Worm (Caenorhabditis elegans) whole organism, L4 larva: ENCODE measurements around the gene ubc-8.
"Not testable (repeated sequence)": the region's sequence is repeated elsewhere in the genome, so short reads cannot be mapped to it uniquely, and the experiment has no call there.

Source experiments
- F37D6.2 ChIP-seq: sonication (generic microtip); optimal IDR thresholded peaks from 2 replicates; lab custom pipeline; 2016; ENCODE audit warnings: mild to moderate bottlenecking, missing genetic modification characterization, missing compliant biosample characterization
- T20F7.1 ChIP-seq: fragments of 200-800 bp; sonication (Bioruptor generic); optimal IDR thresholded peaks from 2 replicates; lab custom pipeline; 2018; ENCODE audit warnings: mild to moderate bottlenecking, missing genetic modification characterization, missing compliant biosample characterization
- T26A8.4 ChIP-seq: fragments of 200-800 bp; sonication (Bioruptor generic); IDR thresholded peaks from 2 replicates; pipeline ENCODE4 v1.3.6; 2022; ENCODE audit warnings: missing genetic modification characterization, missing compliant biosample characterization
- arid-1 ChIP-seq: fragments of 200-800 bp; sonication (Bioruptor generic); conservative IDR thresholded peaks from 2 replicates; pipeline ENCODE4 v1.3.6; 2022; ENCODE audit warnings: missing genetic modification reagents, missing genetic modification characterization, missing compliant biosample characterization
- attf-4 ChIP-seq: sonication (generic microtip); optimal IDR thresholded peaks from 3 replicates; lab custom pipeline; 2017; ENCODE audit warnings: missing biosample characterization, missing genetic modification characterization
- ceh-20 ChIP-seq: fragments of 200-800 bp; sonication (Bioruptor generic); IDR thresholded peaks from 2 replicates; pipeline ENCODE4 v1.3.6; 2022; ENCODE audit warnings: missing genetic modification reagents, missing genetic modification characterization, missing compliant biosample characterization
- ceh-28 ChIP-seq: fragments of 150-350 bp; optimal IDR thresholded peaks from 2 replicates; lab custom pipeline; 2014; ENCODE audit warnings: missing biosample characterization, missing genetic modification reagents, missing genetic modification characterization
- ceh-32 ChIP-seq: sonication (generic microtip); optimal IDR thresholded peaks from 2 replicates; lab custom pipeline; 2016; ENCODE audit warnings: mild to moderate bottlenecking, missing genetic modification characterization, missing compliant biosample characterization; ENCODE audit not compliant: poor library complexity
- ces-1 ChIP-seq: fragments of 150-350 bp; sonication (generic microtip); optimal IDR thresholded peaks from 4 replicates; lab custom pipeline; 2014; ENCODE audit warnings: missing biosample characterization, missing genetic modification reagents, missing genetic modification characterization
- ctbp-1 ChIP-seq: fragments of 200-800 bp; sonication (Bioruptor generic); IDR thresholded peaks from 2 replicates; pipeline ENCODE4 v1.3.6; 2022; ENCODE audit warnings: missing genetic modification reagents, missing genetic modification characterization, missing compliant biosample characterization
- daf-16 ChIP-seq, 3 experiments: sonication (generic microtip); optimal IDR thresholded peaks; 2 replicates each; lab custom pipeline; 2016 to 2017; ENCODE audit warnings: missing genetic modification characterization in 3 of 3, missing genetic modification reagents in 3 of 3, mild to moderate bottlenecking in 2 of 3, missing compliant biosample characterization in 2 of 3, missing biosample characterization in 1 of 3, moderate library complexity in 1 of 3
- dve-1 ChIP-seq: sonication (generic microtip); optimal IDR thresholded peaks from 2 replicates; lab custom pipeline; 2017; ENCODE audit warnings: antibody characterized with exemption, mild to moderate bottlenecking, missing genetic modification characterization, missing compliant biosample characterization; ENCODE audit not compliant: insufficient read depth
- gei-8 ChIP-seq: fragments of 200-800 bp; sonication (Bioruptor generic); optimal IDR thresholded peaks from 2 replicates; lab custom pipeline; 2018; ENCODE audit warnings: mild to moderate bottlenecking, missing genetic modification characterization, missing compliant biosample characterization
- hif-1 ChIP-seq, 2 experiments: sonication (generic microtip); optimal IDR thresholded peaks; 2 replicates each; lab custom pipeline; 2016 to 2017; ENCODE audit warnings: missing compliant biosample characterization in 2 of 2, missing genetic modification characterization in 2 of 2, missing genetic modification reagents in 2 of 2, missing genotype in 2 of 2, mild to moderate bottlenecking in 1 of 2
- hlh-11 ChIP-seq: fragments of 200-800 bp; sonication (Bioruptor generic); optimal IDR thresholded peaks from 2 replicates; lab custom pipeline; 2018; ENCODE audit warnings: mild to moderate bottlenecking, missing genetic modification characterization, missing compliant biosample characterization
- hlh-30 ChIP-seq: sonication (generic microtip); optimal IDR thresholded peaks from 2 replicates; lab custom pipeline; 2017; ENCODE audit warnings: antibody characterized with exemption, mild to moderate bottlenecking, missing genetic modification characterization, missing compliant biosample characterization; ENCODE audit not compliant: insufficient read depth
- lim-7 ChIP-seq: fragments of 200-800 bp; sonication (Bioruptor generic); IDR thresholded peaks from 2 replicates; pipeline ENCODE4 v1.3.6; 2022; ENCODE audit warnings: missing genetic modification characterization, missing compliant biosample characterization
- lin-13 ChIP-seq: fragments of 150-350 bp; optimal IDR thresholded peaks from 2 replicates; lab custom pipeline; 2014; ENCODE audit warnings: missing biosample characterization, missing genetic modification reagents, missing genetic modification characterization
- lin-38 ChIP-seq: fragments of 200-800 bp; sonication (Bioruptor generic); IDR thresholded peaks from 2 replicates; pipeline ENCODE4 v1.3.6; 2022; ENCODE audit warnings: missing genetic modification reagents, missing genetic modification characterization, missing compliant biosample characterization
- lin-39 ChIP-seq: fragments of 150-350 bp; optimal IDR thresholded peaks from 2 replicates; lab custom pipeline; 2014; ENCODE audit warnings: missing biosample characterization, missing genetic modification reagents, missing genetic modification characterization
- lsy-2 ChIP-seq, 2 experiments: fragments of 150-350 bp in 1 of 2; sonication (generic microtip) in 1 of 2; optimal IDR thresholded peaks; 2 replicates each; lab custom pipeline; 2014 to 2017; ENCODE audit warnings: missing biosample characterization in 2 of 2, missing genetic modification characterization in 2 of 2
- mdt-29 ChIP-seq: fragments of 200-800 bp; sonication (Bioruptor generic); IDR thresholded peaks from 2 replicates; pipeline ENCODE4 v1.3.6; 2022; ENCODE audit warnings: missing genetic modification reagents, missing genetic modification characterization, missing compliant biosample characterization
- mep-1 ChIP-seq: fragments of 150-350 bp; sonication (generic microtip); optimal IDR thresholded peaks from 3 replicates; lab custom pipeline; 2014; ENCODE audit warnings: missing biosample characterization, missing genetic modification characterization
- mes-2 ChIP-seq: sonication (generic microtip); optimal IDR thresholded peaks from 2 replicates; lab custom pipeline; 2016; ENCODE audit warnings: missing genotype, mild to moderate bottlenecking, missing genetic modification characterization, missing compliant biosample characterization; ENCODE audit not compliant: poor library complexity, severe bottlenecking
- mxl-2 ChIP-seq: fragments of 200-800 bp; sonication (Bioruptor generic); conservative IDR thresholded peaks from 2 replicates; pipeline ENCODE4 v1.3.6; 2022; ENCODE audit warnings: missing genetic modification reagents, missing genetic modification characterization, missing compliant biosample characterization
- nhr-102 ChIP-seq: sonication (generic microtip); optimal IDR thresholded peaks from 2 replicates; lab custom pipeline; 2016; ENCODE audit warnings: mild to moderate bottlenecking, missing genetic modification characterization, moderate library complexity, missing compliant biosample characterization
- nhr-42 ChIP-seq: fragments of 200-800 bp; sonication (Bioruptor generic); IDR thresholded peaks from 2 replicates; pipeline ENCODE4 v1.3.6; 2022; ENCODE audit warnings: missing genetic modification characterization, missing compliant biosample characterization
- nhr-48 ChIP-seq: sonication (generic microtip); optimal IDR thresholded peaks from 2 replicates; lab custom pipeline; 2016; ENCODE audit warnings: mild to moderate bottlenecking, missing genetic modification characterization, missing compliant biosample characterization
- nhr-77 ChIP-seq: fragments of 150-350 bp; optimal IDR thresholded peaks from 2 replicates; lab custom pipeline; 2014; ENCODE audit warnings: missing biosample characterization, missing genetic modification characterization
- php-3 ChIP-seq: fragments of 200-800 bp; sonication (Bioruptor generic); IDR thresholded peaks from 2 replicates; pipeline ENCODE4 v1.3.6; 2022; ENCODE audit warnings: missing genetic modification reagents, missing genetic modification characterization, missing compliant biosample characterization
- rbr-2 ChIP-seq: sonication (generic microtip); optimal IDR thresholded peaks from 2 replicates; lab custom pipeline; 2016; ENCODE audit warnings: missing genotype, missing genetic modification characterization, missing compliant biosample characterization
- set-16 ChIP-seq: fragments of 200-800 bp; sonication (Bioruptor generic); IDR thresholded peaks from 2 replicates; pipeline ENCODE4 v1.3.6; 2022; ENCODE audit warnings: missing genetic modification reagents, missing genetic modification characterization, missing compliant biosample characterization
- spr-3 ChIP-seq: fragments of 200-800 bp; sonication (Bioruptor generic); optimal IDR thresholded peaks from 2 replicates; lab custom pipeline; 2018; ENCODE audit warnings: mild to moderate bottlenecking, missing genetic modification characterization, missing compliant biosample characterization
- tag-97 ChIP-seq: fragments of 200-800 bp; sonication (Bioruptor generic); IDR thresholded peaks from 2 replicates; pipeline ENCODE4 v1.3.6; 2022; ENCODE audit warnings: missing genetic modification characterization, missing compliant biosample characterization
- zfp-3 ChIP-seq: fragments of 200-800 bp; sonication (Bioruptor generic); conservative IDR thresholded peaks from 2 replicates; pipeline ENCODE4 v1.3.6; 2022; ENCODE audit warnings: missing genetic modification reagents, missing genetic modification characterization, missing compliant biosample characterization
- zip-2 ChIP-seq: fragments of 150-350 bp; optimal IDR thresholded peaks from 2 replicates; lab custom pipeline; 2014; ENCODE audit warnings: missing biosample characterization, missing genetic modification characterization

Gene ubc-8

DNA sequence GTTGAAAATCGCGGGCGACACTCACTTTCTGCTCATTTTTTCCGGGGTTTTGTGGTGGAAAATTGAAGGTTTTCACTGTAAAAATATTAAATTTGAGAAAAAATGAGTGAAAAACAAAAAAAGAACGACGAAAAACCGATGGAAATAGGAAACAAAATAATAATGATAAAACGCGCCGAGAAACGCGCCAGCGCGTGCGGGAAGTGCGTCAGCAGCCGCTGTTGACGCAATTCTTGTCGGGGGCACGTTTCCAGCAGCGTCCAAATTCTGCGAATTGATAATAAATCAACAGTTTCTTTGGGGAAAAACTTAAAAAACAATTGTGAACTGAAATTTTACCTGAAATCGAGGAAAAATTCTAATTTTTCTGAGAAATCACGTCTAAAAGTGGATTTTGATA is 18.7 kb upstream of the ubc-8 start, which contains the start of gene ubxn-2 (continued):
- TF ChIP-seq nhr-42 (GFP tag; lab: Robert Waterston, UW) (peak; percentile 12; the same call in 1 of the 2 replicates), mxl-2 (GFP tag; lab: Robert Waterston, UW) (no peak), ceh-20 (GFP tag; lab: Robert Waterston, UW) (no peak), tag-97 (GFP tag; lab: Robert Waterston, UW) (no peak), nhr-48 (tag; lab: Kevin White, UChicago) (peak; percentile 28), set-16 (GFP tag; lab: Robert Waterston, UW) (no peak), hlh-11 (peak; percentile 64), ctbp-1 (GFP tag; lab: Robert Waterston, UW) (no peak)

DNA sequence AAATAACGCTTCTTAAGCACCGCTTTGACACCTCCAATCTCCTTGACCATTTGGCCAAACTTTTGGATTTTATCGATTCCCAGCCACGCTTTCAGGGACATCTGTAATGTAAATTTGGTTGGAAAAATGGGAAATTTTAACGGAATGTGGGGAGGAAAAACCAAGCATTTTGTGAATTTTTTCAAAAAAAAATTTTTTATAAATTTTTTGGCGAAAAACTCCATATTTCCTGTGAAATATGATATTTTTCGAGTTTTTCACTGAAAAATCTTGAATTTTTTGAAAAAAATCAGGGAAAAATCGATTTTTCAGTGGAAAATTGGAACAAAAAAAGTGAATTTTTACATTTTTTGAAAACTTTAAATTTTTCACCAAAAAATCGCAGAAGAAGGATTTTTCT is 12.7 kb upstream of the ubc-8 start, which contains the start of gene ndua-12:
ndua-12 (minus strand) TSS at position 101 of the 400 bp plus-strand sequence.
- TF ChIP-seq spr-3; ceh-32 (tag; lab: Kevin White, UChicago); rbr-2: not testable (repeated sequence)

DNA sequence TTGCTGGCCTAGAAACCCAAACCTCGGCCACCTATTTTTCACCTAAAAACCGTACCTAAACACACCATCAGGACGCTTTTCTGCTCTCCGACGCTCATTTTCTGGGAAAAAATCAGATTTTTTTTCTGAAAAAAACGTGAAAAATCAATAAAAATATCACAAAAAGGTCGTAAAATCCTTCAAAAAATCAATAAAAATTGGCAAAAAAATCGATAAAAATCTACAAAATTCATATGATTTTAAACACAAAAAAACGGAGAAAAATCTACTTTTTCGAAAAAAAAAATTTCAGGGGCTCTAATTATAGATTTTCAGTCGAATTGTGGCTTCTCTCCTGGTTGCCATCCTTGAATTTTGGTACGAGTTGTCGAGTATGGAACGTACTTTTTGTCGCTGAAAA is 9.4 kb upstream of the ubc-8 start, which contains the start of gene Y94H6A.7:
Y94H6A.7 (minus strand) TSS at position 101 of the 400 bp plus-strand sequence.
- TF ChIP-seq gei-8 (GFP tag; lab: Kevin White, UChicago); hif-1 (tag; optimal IDR thresholded peaks at IDR 0.05; lab: Kevin White, UChicago); F37D6.2 (tag; lab: Kevin White, UChicago): not testable (repeated sequence)
- TF ChIP-seq, all 104 proteins: peak for 0; not testable (repeated sequence) for 104

DNA sequence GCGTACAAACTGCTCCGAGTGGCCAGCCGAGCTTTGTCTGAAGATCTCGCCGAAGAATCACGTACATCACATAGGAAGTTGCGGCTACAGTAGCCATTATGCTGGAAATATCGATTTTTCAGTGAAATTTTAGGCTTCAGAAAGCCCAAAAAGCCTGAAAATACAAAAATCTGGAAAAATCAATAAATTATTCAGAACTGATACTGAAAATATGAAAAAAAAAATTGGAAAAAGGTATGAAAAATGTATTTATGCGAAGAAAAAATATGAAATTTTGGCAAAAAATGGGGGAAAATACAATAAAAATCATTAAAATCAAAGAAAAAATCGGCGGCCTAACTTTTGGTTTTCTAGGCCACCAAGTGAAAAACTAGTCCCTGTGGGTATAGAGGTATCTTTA is 5.9 kb upstream of the ubc-8 start, which contains the start of gene Y94H6A.12:
Y94H6A.12 (minus strand) TSS at position 101 of the 400 bp plus-strand sequence.
- TF ChIP-seq attf-4 (tag; lab: Kevin White, UChicago) (no peak), php-3 (GFP tag; lab: Robert Waterston, UW) (no peak), ceh-28 (tag; lab: Kevin White, UChicago) (peak; percentile 33)

DNA sequence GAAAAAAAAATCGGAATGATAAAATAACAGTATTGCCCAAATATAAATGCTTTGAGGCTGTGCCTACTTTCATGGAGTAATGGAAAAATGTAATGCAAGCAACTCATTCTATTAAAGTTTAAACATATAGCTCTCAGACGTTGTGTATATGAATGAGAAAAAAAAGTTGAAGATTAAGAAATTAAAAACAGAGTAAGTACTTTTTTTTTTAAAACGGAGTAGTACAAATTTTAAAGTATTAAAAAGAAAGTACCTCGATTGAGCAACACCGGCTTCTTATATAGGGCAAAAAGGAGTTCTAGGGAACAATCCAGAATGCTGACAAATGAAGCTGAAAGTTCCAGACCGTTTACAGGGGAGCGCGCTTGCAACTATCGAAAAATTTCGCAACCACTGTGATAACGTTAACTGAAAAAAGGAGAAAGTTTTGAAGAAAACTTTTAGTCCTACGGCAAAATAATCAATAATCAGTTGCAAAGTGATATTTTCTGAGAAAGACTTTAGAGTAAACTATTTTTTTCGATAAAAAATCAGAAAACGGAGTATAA is 4.2 kb upstream of the ubc-8 start:
- TF ChIP-seq dve-1 (tag; lab: Kevin White, UChicago) (peak; percentile 92), hlh-30 (tag; lab: Kevin White, UChicago) (peak; percentile 29), arid-1 (GFP tag; lab: Robert Waterston, UW) (0 out of 2 replicates have a peak, but pooled peaks have one; percentile 6), mes-2 (tag; lab: Kevin White, UChicago) (peak; percentile 40), nhr-102 (tag; lab: Kevin White, UChicago) (no peak), mep-1 (peak; percentile 61), hlh-11 (peak; percentile 31), T26A8.4 (0 out of 2 replicates have a peak, but pooled peaks have one; percentile 20), zfp-3 (GFP tag; lab: Robert Waterston, UW) (no peak), nhr-77 (tag; lab: Kevin White, UChicago) (peak; percentile 4), lim-7 (GFP tag; lab: Robert Waterston, UW) (no peak), lsy-2 (tag; optimal IDR thresholded peaks at IDR 0.05; lab: Kevin White, UChicago) (peak in 1 of 2 experiments; percentile 40), ces-1 (GFP tag; lab: Kevin White, UChicago) (no peak), lin-38 (GFP tag; lab: Robert Waterston, UW) (peak; percentile 85), zip-2 (tag; lab: Kevin White, UChicago) (peak; percentile 71), lin-13 (peak; percentile 77), spr-3 (no peak), lin-39 (tag; lab: Kevin White, UChicago) (no peak), daf-16 (GFP tag; optimal IDR thresholded peaks at IDR 0.05; lab: Kevin White, UChicago) (no peak), daf-16 (tag; optimal IDR thresholded peaks at IDR 0.05; lab: Kevin White, UChicago) (peak; percentile 70), mdt-29 (peak; percentile 46; the same call in 1 of the 2 replicates), T20F7.1 (GFP tag; lab: Kevin White, UChicago) (peak; percentile 48)
